Worm (Caenorhabditis elegans) whole organism, mixed stage, embryonic: Measurements from ENCODE around the gene Y75D11A.2.

ENCODE experiments used
- M03D4.4 ChIP-seq: sonication (generic microtip); optimal IDR thresholded peaks from 2 replicates; lab custom pipeline; 2017; ENCODE audit warnings: mild to moderate bottlenecking, missing genetic modification characterization, missing compliant biosample characterization
- bed-3 ChIP-seq: fragments of 200-800 bp; sonication (Bioruptor generic); optimal IDR thresholded peaks from 3 replicates; lab custom pipeline; 2018; ENCODE audit warnings: mild to moderate bottlenecking, missing genetic modification characterization, moderate library complexity, missing compliant biosample characterization
- blmp-1 ChIP-seq: fragments of 150-350 bp; optimal IDR thresholded peaks from 2 replicates; lab custom pipeline; 2014; ENCODE audit warnings: missing biosample characterization, missing genetic modification characterization
- ceh-39 ChIP-seq: fragments of 150-350 bp; optimal IDR thresholded peaks from 2 replicates; lab custom pipeline; 2014; ENCODE audit warnings: missing biosample characterization, missing genetic modification characterization
- ceh-43 ChIP-seq: fragments of 200-800 bp; sonication (Bioruptor generic); optimal IDR thresholded peaks from 2 replicates; lab custom pipeline; 2018; ENCODE audit warnings: mild to moderate bottlenecking, missing genetic modification characterization, moderate library complexity, missing compliant biosample characterization
- cnd-1 ChIP-seq: fragments of 200-800 bp; sonication (Bioruptor generic); optimal IDR thresholded peaks from 2 replicates; lab custom pipeline; 2018; ENCODE audit warnings: mild to moderate bottlenecking, missing genetic modification characterization, missing compliant biosample characterization
- drap-1 ChIP-seq: fragments of 200-800 bp; sonication (Bioruptor generic); optimal IDR thresholded peaks from 3 replicates; lab custom pipeline; 2018; ENCODE audit warnings: mild to moderate bottlenecking, missing genetic modification characterization, missing compliant biosample characterization
- elt-1 ChIP-seq: sonication (generic microtip); optimal IDR thresholded peaks from 2 replicates; lab custom pipeline; 2017; ENCODE audit warnings: missing genetic modification characterization, mild to moderate bottlenecking, missing compliant biosample characterization, antibody characterized with exemption, moderate library complexity, borderline replicate concordance; ENCODE audit not compliant: insufficient read depth
- elt-3 ChIP-seq: fragments of 150-350 bp; optimal IDR thresholded peaks from 2 replicates; lab custom pipeline; 2014; ENCODE audit warnings: missing biosample characterization, missing genetic modification characterization
- flh-1 ChIP-seq: fragments of 200-800 bp; sonication (Bioruptor generic); optimal IDR thresholded peaks from 2 replicates; lab custom pipeline; 2018; ENCODE audit warnings: mild to moderate bottlenecking, missing genetic modification characterization, moderate library complexity, missing compliant biosample characterization
- ham-2 ChIP-seq: fragments of 200-800 bp; sonication (Bioruptor generic); optimal IDR thresholded peaks from 2 replicates; lab custom pipeline; 2018; ENCODE audit warnings: mild to moderate bottlenecking, missing genetic modification characterization, missing compliant biosample characterization
- hlh-1 ChIP-seq: fragments of 150-350 bp; optimal IDR thresholded peaks from 2 replicates; lab custom pipeline; 2014; ENCODE audit warnings: missing biosample characterization, missing genetic modification reagents, missing genetic modification characterization
- lin-13 ChIP-seq: fragments of 150-350 bp; optimal IDR thresholded peaks from 2 replicates; lab custom pipeline; 2014; ENCODE audit warnings: missing biosample characterization, missing genetic modification characterization
- lin-32 ChIP-seq: fragments of 200-800 bp; sonication (Bioruptor generic); optimal IDR thresholded peaks from 2 replicates; lab custom pipeline; 2018; ENCODE audit warnings: mild to moderate bottlenecking, missing genetic modification characterization, missing compliant biosample characterization
- lsy-2 ChIP-seq: fragments of 150-350 bp; optimal IDR thresholded peaks from 2 replicates; lab custom pipeline; 2014; ENCODE audit warnings: missing biosample characterization, missing genetic modification characterization
- mab-5 ChIP-seq: fragments of 150-350 bp; optimal IDR thresholded peaks from 2 replicates; lab custom pipeline; 2014; ENCODE audit warnings: missing biosample characterization, missing genetic modification characterization
- mep-1 ChIP-seq: fragments of 150-350 bp; optimal IDR thresholded peaks from 2 replicates; lab custom pipeline; 2017; ENCODE audit warnings: missing biosample characterization, missing genetic modification reagents, missing genetic modification characterization, inconsistent platforms
- mls-2 ChIP-seq: sonication (generic microtip); optimal IDR thresholded peaks from 2 replicates; lab custom pipeline; 2016; ENCODE audit warnings: mild to moderate bottlenecking, missing genetic modification characterization, moderate library complexity, missing compliant biosample characterization
- nhr-28 ChIP-seq: fragments of 150-350 bp; optimal IDR thresholded peaks from 2 replicates; lab custom pipeline; 2014; ENCODE audit warnings: missing biosample characterization, missing genetic modification characterization
- nhr-76 ChIP-seq: sonication (generic microtip); optimal IDR thresholded peaks from 2 replicates; lab custom pipeline; 2017; ENCODE audit warnings: missing biosample characterization, missing genetic modification characterization
- unc-120 ChIP-seq: sonication (generic microtip); optimal IDR thresholded peaks from 2 replicates; lab custom pipeline; 2017; ENCODE audit warnings: missing genetic modification characterization, missing compliant biosample characterization; ENCODE audit not compliant: poor library complexity, severe bottlenecking
- unc-62 ChIP-seq: fragments of 150-350 bp; optimal IDR thresholded peaks from 2 replicates; lab custom pipeline; 2014; ENCODE audit warnings: missing biosample characterization, missing genetic modification reagents, missing genetic modification characterization
- ztf-11 ChIP-seq: fragments of 150-350 bp; optimal IDR thresholded peaks from 2 replicates; lab custom pipeline; 2014; ENCODE audit warnings: missing biosample characterization, missing genetic modification characterization

The Y75D11A.2 gene

DNA sequence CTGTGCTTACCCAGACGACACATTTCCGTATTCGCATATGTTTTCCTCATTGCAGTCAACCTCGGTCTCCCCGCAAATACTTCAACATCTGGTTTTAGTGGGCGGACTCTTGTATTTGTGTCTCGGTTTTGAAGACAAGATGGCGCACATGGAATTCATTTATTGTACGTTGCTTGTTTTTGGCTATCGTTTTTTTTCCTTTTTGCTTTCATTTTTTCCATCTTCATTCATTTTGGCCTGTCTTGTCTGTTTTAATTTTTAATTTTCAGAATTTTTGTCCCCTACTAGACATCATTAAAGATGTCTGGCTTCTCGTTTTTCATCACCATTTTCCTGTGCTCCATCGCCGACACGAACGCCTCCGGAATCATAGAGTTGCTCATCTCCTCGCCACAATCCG, 44.0 kb downstream of the Y75D11A.2 start, which contains the start of gene arg-1:
Gene arg-1, plus strand, starts transcription at position 301 of the 400 bp plus-strand sequence.
- TF ChIP-seq lsy-2 (tag; lab: Kevin White, UChicago), result no peak
- TF ChIP-seq nhr-76 (tag; lab: Kevin White, UChicago), result no peak
- no peak for TF ChIP-seq mab-5
- no peak for TF ChIP-seq mls-2 (tag; lab: Kevin White, UChicago)
- TF ChIP-seq hlh-1, result no peak
- TF ChIP-seq ceh-43 (GFP tag; lab: Kevin White, UChicago), result no peak
- no peak for TF ChIP-seq bed-3 (GFP tag; lab: Kevin White, UChicago)
- TF ChIP-seq elt-3, result no peak
- TF ChIP-seq elt-1 (tag; lab: Kevin White, UChicago), result no peak
- TF ChIP-seq lin-13 (tag; lab: Kevin White, UChicago), result no peak
- TF ChIP-seq M03D4.4 (tag; lab: Kevin White, UChicago), result no peak
- TF ChIP-seq cnd-1, result no peak
- no peak for TF ChIP-seq unc-120 (tag; lab: Kevin White, UChicago)
- TF ChIP-seq mep-1 (tag; lab: Kevin White, UChicago), result no peak
- TF ChIP-seq flh-1 (GFP tag; lab: Kevin White, UChicago), result no peak
- no peak for TF ChIP-seq unc-62 (GFP tag; lab: Kevin White, UChicago)
- no peak for TF ChIP-seq nhr-28
- no peak for TF ChIP-seq drap-1
- TF ChIP-seq blmp-1 (tag; lab: Kevin White, UChicago), result no peak
- TF ChIP-seq, all 35 proteins: peak for 0

DNA sequence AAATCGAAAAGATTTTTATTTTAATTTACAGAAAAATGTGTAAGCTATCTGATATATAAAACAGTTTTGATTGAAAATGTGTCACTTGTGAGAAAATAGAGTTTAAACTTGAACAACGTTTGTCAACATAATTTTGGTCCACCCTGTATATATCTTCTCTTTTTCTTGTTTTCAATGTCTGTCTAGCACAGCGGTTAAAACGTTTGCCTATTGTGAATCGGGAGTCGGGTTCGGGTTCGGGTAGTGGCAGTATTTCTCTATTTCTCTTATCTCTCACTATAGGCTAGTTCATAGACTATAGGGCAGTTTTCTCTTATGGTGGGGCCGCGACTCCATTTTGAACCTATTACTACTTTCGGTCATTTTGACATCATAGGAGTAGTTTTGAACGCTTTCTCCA, 48.5 kb downstream of the Y75D11A.2 start:
- TF ChIP-seq ztf-11 (tag; lab: Kevin White, UChicago) (no peak), drap-1 (no peak), mls-2 (tag; lab: Kevin White, UChicago) (no peak), elt-3 (no peak), ceh-39 (tag; lab: Kevin White, UChicago) (no peak), unc-120 (tag; lab: Kevin White, UChicago) (no peak), ceh-43 (GFP tag; lab: Kevin White, UChicago) (no peak), nhr-76 (tag; lab: Kevin White, UChicago) (no peak), lin-32 (GFP tag; lab: Kevin White, UChicago) (no peak), blmp-1 (tag; lab: Kevin White, UChicago) (no peak), ham-2 (no peak)
